Fruit fly (Drosophila melanogaster): Measurements from ENCODE around the gene Dpm3.

Gene Dpm3

DNA sequence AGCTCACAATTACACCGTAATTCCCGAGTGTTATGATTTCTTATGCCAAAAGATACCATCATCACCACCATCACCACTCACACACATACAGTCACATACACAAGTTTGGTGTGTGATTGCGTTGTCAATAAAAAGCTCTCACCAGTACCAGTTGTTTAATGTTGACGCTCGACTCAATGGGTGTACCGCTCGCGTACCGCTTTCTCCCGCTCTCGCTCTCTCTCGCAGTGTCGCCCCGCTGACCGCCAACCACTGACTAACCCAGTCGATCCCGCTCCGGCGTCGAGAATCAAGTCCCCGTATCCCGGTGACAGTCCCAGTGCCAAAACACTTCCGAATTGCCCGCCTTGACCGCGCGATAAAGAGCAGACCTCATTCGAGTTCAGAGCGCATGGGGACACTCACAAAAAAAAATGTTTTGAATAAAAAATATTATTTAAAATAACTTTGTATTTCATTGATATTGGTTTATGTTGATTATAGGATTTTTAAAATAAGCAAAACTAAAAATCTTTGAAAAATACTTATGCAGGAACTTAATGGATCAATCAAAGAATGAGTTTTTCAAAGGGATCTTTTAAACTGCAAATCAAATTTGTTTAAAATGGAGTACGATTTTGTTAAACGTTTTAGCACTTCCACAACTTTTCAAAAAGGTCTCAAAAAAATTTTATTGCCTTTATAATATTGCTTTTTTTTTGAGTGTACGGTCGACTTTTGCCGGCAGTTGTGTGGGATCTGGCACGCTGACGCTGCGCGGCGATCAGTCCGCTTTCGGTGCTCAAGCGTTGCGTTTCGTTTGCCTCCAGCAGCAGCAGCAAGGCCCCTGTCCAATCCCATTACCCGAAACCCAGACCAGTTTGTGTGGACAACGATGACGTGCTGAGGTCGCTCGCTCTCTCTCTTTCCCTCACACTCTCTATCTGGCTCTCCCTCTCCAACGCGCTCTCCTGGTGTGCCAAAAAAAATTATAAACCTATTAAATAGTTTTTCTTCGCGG is 38.4 kb downstream of the Dpm3 start, which contains the start of gene Dic1:
TSS of gene Dic1 (plus strand) at position 764 of the 1,000 bp plus-strand sequence.
- TF ChIP-seq CG5204 (GFP tag; optimal IDR thresholded peaks at IDR 0.05), result peak; percentile 95
- TF ChIP-seq CG7101 (tag; optimal IDR thresholded peaks at IDR 0.05), result peak; percentile 96
- peak; percentile 92 for TF ChIP-seq Crg-1 (GFP tag; optimal IDR thresholded peaks at IDR 0.05)
- peak; percentile 89 for TF ChIP-seq CG1620 (GFP tag; optimal IDR thresholded peaks at IDR 0.05)
- TF ChIP-seq bab1 (GFP tag; optimal IDR thresholded peaks at IDR 0.05), result peak; percentile 94
- TF ChIP-seq Hr96 (GFP tag; optimal IDR thresholded peaks at IDR 0.05), result peak; percentile 86
- peak; percentile 82 for TF ChIP-seq ovo (GFP tag; optimal IDR thresholded peaks at IDR 0.05)
- peak; percentile 98 for TF ChIP-seq kay (GFP tag; ENCODE audit: borderline replicate concordance)
- TF ChIP-seq CG12768 (GFP tag; optimal IDR thresholded peaks at IDR 0.05), result peak; percentile 97
- TF ChIP-seq toe (GFP tag; optimal IDR thresholded peaks at IDR 0.05), result peak; percentile 93
- peak; percentile 90 for TF ChIP-seq pad (GFP tag; optimal IDR thresholded peaks at IDR 0.05)
- peak; percentile 93 for TF ChIP-seq Clk (GFP tag; optimal IDR thresholded peaks at IDR 0.05)
- no peak for TF ChIP-seq cnc (optimal IDR thresholded peaks at IDR 0.05)
- TF ChIP-seq CG33017 (tag; optimal IDR thresholded peaks at IDR 0.05), result peak; percentile 95
- peak; percentile 99 for TF ChIP-seq CG11617 (GFP tag; optimal IDR thresholded peaks at IDR 0.05)
- TF ChIP-seq tj (GFP tag; optimal IDR thresholded peaks at IDR 0.05), result peak; percentile 83
- peak; percentile 78 for TF ChIP-seq Mnt (GFP tag; optimal IDR thresholded peaks at IDR 0.05)
- TF ChIP-seq CG14711 (tag; optimal IDR thresholded peaks at IDR 0.05), result peak; percentile 94
- TF ChIP-seq CG7045 (GFP tag; optimal IDR thresholded peaks at IDR 0.05), result peak; percentile 98
- peak; percentile 62 for TF ChIP-seq cic (GFP tag; optimal IDR thresholded peaks at IDR 0.05)

DNA sequence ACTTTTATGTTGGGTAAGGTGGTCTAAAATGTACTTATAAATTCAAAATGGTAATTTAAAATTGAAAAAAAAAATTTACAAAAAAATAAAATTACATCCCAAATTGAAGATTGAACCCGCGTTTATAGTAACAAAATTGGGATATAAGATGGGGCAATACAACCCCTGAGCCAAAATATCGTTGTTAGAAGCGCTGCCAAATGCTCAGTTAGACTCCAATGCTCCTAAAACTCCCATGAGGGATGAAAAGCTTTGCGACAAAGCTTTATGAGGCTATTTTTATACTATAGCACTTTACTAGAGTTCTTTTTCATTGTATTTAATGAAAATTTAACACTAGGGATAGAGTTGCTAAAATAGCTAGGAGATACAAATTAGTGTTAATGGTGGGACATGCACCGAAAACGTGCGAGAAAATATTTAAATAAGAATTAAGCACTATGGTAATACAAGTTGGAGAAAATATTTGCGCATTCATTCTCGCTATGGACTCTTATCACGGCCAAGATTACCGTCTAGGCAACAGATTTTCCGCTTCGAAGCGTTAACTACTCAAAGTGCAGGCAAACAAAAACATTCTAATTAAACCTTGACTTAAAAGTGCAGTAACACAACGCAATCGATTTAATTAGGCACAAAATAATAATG is 39.4 kb downstream of the Dpm3 start:
- no peak for TF ChIP-seq CG12768 (GFP tag; optimal IDR thresholded peaks at IDR 0.05)
- TF ChIP-seq Hr96 (GFP tag; optimal IDR thresholded peaks at IDR 0.05), result no peak
- TF ChIP-seq tj (GFP tag; optimal IDR thresholded peaks at IDR 0.05), result no peak
- no peak for TF ChIP-seq CG33017 (tag; optimal IDR thresholded peaks at IDR 0.05)
- no peak for TF ChIP-seq CG1620 (GFP tag; optimal IDR thresholded peaks at IDR 0.05)
- no peak for TF ChIP-seq CG7101 (tag; optimal IDR thresholded peaks at IDR 0.05)
- no peak for TF ChIP-seq toe (GFP tag; optimal IDR thresholded peaks at IDR 0.05)
- TF ChIP-seq bab1 (GFP tag; optimal IDR thresholded peaks at IDR 0.05), result no peak
- no peak for TF ChIP-seq CG5204 (GFP tag; optimal IDR thresholded peaks at IDR 0.05)
- TF ChIP-seq kay (GFP tag; ENCODE audit: borderline replicate concordance), result peak; percentile 89
- no peak for TF ChIP-seq Crg-1 (GFP tag; optimal IDR thresholded peaks at IDR 0.05)
- TF ChIP-seq CG7045 (GFP tag; optimal IDR thresholded peaks at IDR 0.05), result no peak
- no peak for TF ChIP-seq CG11617 (GFP tag; optimal IDR thresholded peaks at IDR 0.05)
- no peak for TF ChIP-seq Mnt (GFP tag; optimal IDR thresholded peaks at IDR 0.05)
- TF ChIP-seq Clk (GFP tag; optimal IDR thresholded peaks at IDR 0.05), result no peak
- no peak for TF ChIP-seq ovo (GFP tag; optimal IDR thresholded peaks at IDR 0.05)
- peak; percentile 80 for TF ChIP-seq pad (GFP tag; optimal IDR thresholded peaks at IDR 0.05)
- peak in 1 of 2 experiments; percentile 52 for TF ChIP-seq cnc (optimal IDR thresholded peaks at IDR 0.05)
- TF ChIP-seq CG14711 (tag; optimal IDR thresholded peaks at IDR 0.05), result no peak
- TF ChIP-seq cic (GFP tag; optimal IDR thresholded peaks at IDR 0.05), result no peak

DNA sequence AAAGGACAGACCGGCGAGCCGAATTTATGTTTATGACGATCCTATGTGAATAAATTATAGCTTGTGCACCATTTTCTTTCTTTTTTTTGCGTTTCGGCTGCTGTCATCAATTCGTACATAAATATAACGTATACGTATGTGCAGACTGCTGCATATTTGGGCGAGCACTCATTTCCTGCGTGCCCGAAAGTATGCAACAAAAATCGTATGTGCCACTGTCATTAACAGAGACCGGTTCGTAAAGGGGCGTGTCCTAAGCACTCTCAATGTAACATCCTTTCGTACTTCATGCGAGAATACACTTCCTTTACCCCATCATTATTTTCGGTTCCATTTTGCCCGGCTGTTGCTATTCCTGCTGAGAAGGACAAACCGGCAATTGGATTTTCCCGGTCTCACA is 42.7 kb downstream of the Dpm3 start:
- TF ChIP-seq toe (GFP tag; optimal IDR thresholded peaks at IDR 0.05), result no peak
- no peak for TF ChIP-seq ovo (GFP tag; optimal IDR thresholded peaks at IDR 0.05)
- no peak for TF ChIP-seq Crg-1 (GFP tag; optimal IDR thresholded peaks at IDR 0.05)
- no peak for TF ChIP-seq CG14711 (tag; optimal IDR thresholded peaks at IDR 0.05)
- no peak for TF ChIP-seq Clk (GFP tag; optimal IDR thresholded peaks at IDR 0.05)
- TF ChIP-seq cic (GFP tag; optimal IDR thresholded peaks at IDR 0.05), result no peak
- TF ChIP-seq Mnt (GFP tag; optimal IDR thresholded peaks at IDR 0.05), result no peak
- TF ChIP-seq CG7045 (GFP tag; optimal IDR thresholded peaks at IDR 0.05), result no peak
- TF ChIP-seq cnc (optimal IDR thresholded peaks at IDR 0.05), result no peak
- TF ChIP-seq CG1620 (GFP tag; optimal IDR thresholded peaks at IDR 0.05), result no peak
- no peak for TF ChIP-seq bab1 (GFP tag; optimal IDR thresholded peaks at IDR 0.05)
- no peak for TF ChIP-seq CG11617 (GFP tag; optimal IDR thresholded peaks at IDR 0.05)
- no peak for TF ChIP-seq CG33017 (tag; optimal IDR thresholded peaks at IDR 0.05)
- no peak for TF ChIP-seq tj (GFP tag; optimal IDR thresholded peaks at IDR 0.05)
- no peak for TF ChIP-seq CG5204 (GFP tag; optimal IDR thresholded peaks at IDR 0.05)
- TF ChIP-seq CG7101 (tag; optimal IDR thresholded peaks at IDR 0.05), result no peak
- TF ChIP-seq kay (GFP tag; ENCODE audit: borderline replicate concordance), result no peak
- TF ChIP-seq pad (GFP tag; optimal IDR thresholded peaks at IDR 0.05), result no peak
- TF ChIP-seq CG12768 (GFP tag; optimal IDR thresholded peaks at IDR 0.05), result no peak

dm6 chr3R:13356960-13357359 is 45.9 kb downstream of the Dpm3 start:
- TF ChIP-seq CG33017 (tag; optimal IDR thresholded peaks at IDR 0.05) (no peak), bab1 (GFP tag; optimal IDR thresholded peaks at IDR 0.05) (no peak), pad (GFP tag; optimal IDR thresholded peaks at IDR 0.05) (no peak), CG12768 (GFP tag; optimal IDR thresholded peaks at IDR 0.05) (no peak), CG1620 (GFP tag; optimal IDR thresholded peaks at IDR 0.05) (no peak), CG7101 (tag; optimal IDR thresholded peaks at IDR 0.05) (no peak), Mnt (GFP tag; optimal IDR thresholded peaks at IDR 0.05) (no peak), kay (GFP tag; ENCODE audit: borderline replicate concordance) (no peak), CG11617 (GFP tag; optimal IDR thresholded peaks at IDR 0.05) (no peak), CG5204 (GFP tag; optimal IDR thresholded peaks at IDR 0.05) (no peak), CG7045 (GFP tag; optimal IDR thresholded peaks at IDR 0.05) (no peak), CG14711 (tag; optimal IDR thresholded peaks at IDR 0.05) (no peak), tj (GFP tag; optimal IDR thresholded peaks at IDR 0.05) (no peak), Hr96 (GFP tag; optimal IDR thresholded peaks at IDR 0.05) (no peak), Crg-1 (GFP tag; optimal IDR thresholded peaks at IDR 0.05) (no peak)

All from whole organism, adult.